Worm (Caenorhabditis elegans): ENCODE measurements around the gene tbc-11.

Gene tbc-11

ce11 chrX:974499-975235 is 49.9 kb downstream of the tbc-11 start, which contains the start of gene vps-45 (continued):
- no peak for TF ChIP-seq F37D6.2 (tag; optimal IDR thresholded peaks at IDR 0.05)
- no peak for TF ChIP-seq ceh-20 (GFP tag; IDR thresholded peaks at IDR 0.05)
- no peak for TF ChIP-seq nhr-6 (tag; optimal IDR thresholded peaks at IDR 0.05)
- peak in 1 of 2 experiments; percentile 38 for TF ChIP-seq hif-1 (tag; optimal IDR thresholded peaks at IDR 0.05)
- no peak for TF ChIP-seq mdt-29 (GFP tag; IDR thresholded peaks at IDR 0.05)
- peak; percentile 38 for TF ChIP-seq rbr-2 (tag; optimal IDR thresholded peaks at IDR 0.05)
- peak; percentile 37 for TF ChIP-seq dmd-6 (GFP tag; IDR thresholded peaks at IDR 0.05)
- peak; percentile 33 for TF ChIP-seq hlh-30 (tag; optimal IDR thresholded peaks at IDR 0.05; ENCODE audit: insufficient read depth)
- no peak for TF ChIP-seq saeg-2 (GFP tag; IDR thresholded peaks at IDR 0.05)
- TF ChIP-seq lsy-2 (tag; optimal IDR thresholded peaks at IDR 0.05) = peak in 1 of 2 experiments; percentile 18
- no peak for TF ChIP-seq spr-3 (GFP tag; optimal IDR thresholded peaks at IDR 0.05)

ce11 chrX:975236-975535 is 50.4 kb downstream of the tbc-11 start:
- TF ChIP-seq ceh-28 (tag; optimal IDR thresholded peaks at IDR 0.05) (no peak), spr-1 (tag; optimal IDR thresholded peaks at IDR 0.05) (no peak), mep-1 (tag; optimal IDR thresholded peaks at IDR 0.05) (no peak), unc-130 (GFP tag; optimal IDR thresholded peaks at IDR 0.05) (no peak), tra-1 (GFP tag; IDR thresholded peaks at IDR 0.05) (no peak), lir-3 (tag; optimal IDR thresholded peaks at IDR 0.05) (no peak), ama-1 (optimal IDR thresholded peaks at IDR 0.05) (no peak), nhr-25 (tag; optimal IDR thresholded peaks at IDR 0.05; ENCODE audit: borderline replicate concordance, insufficient read depth) (no peak), cey-2 (tag; optimal IDR thresholded peaks at IDR 0.05; ENCODE audit: borderline replicate concordance, insufficient read depth) (no peak), php-3 (GFP tag; IDR thresholded peaks at IDR 0.05) (no peak), lin-1 (GFP tag; IDR thresholded peaks at IDR 0.05) (no peak), nhr-11 (tag; optimal IDR thresholded peaks at IDR 0.05) (no peak), aly-2 (tag; optimal IDR thresholded peaks at IDR 0.05) (no peak), pqm-1 (tag; optimal IDR thresholded peaks at IDR 0.05) (no peak), ceh-44 (GFP tag; IDR thresholded peaks at IDR 0.05) (no peak), dmd-6 (GFP tag; IDR thresholded peaks at IDR 0.05) (no peak), ceh-32 (tag; optimal IDR thresholded peaks at IDR 0.05; ENCODE audit: poor library complexity) (no peak), snpc-4 (tag; optimal IDR thresholded peaks at IDR 0.05) (no peak)

ce11 chrX:977958-978686 is 53.4 kb downstream of the tbc-11 start, which contains the start of gene abhd-3.2:
abhd-3.2 (minus strand) TSS chrX:978008.
- TF ChIP-seq T26A8.4 (GFP tag; IDR thresholded peaks at IDR 0.05) (no peak), tra-1 (GFP tag; IDR thresholded peaks at IDR 0.05) (peak; percentile 97), hlh-30 (tag; optimal IDR thresholded peaks at IDR 0.05; ENCODE audit: insufficient read depth) (peak; percentile 34), T20F7.1 (GFP tag; optimal IDR thresholded peaks at IDR 0.05) (peak; percentile 50), ama-1 (optimal IDR thresholded peaks at IDR 0.05) (no peak), nhr-6 (tag; optimal IDR thresholded peaks at IDR 0.05) (peak; percentile 74), dmd-6 (GFP tag; IDR thresholded peaks at IDR 0.05) (peak; percentile 98), F10B5.3 (tag; optimal IDR thresholded peaks at IDR 0.05) (no peak), cey-2 (tag; optimal IDR thresholded peaks at IDR 0.05; ENCODE audit: borderline replicate concordance, insufficient read depth) (peak; percentile 33), php-3 (GFP tag; IDR thresholded peaks at IDR 0.05) (peak; percentile 98), lsy-2 (tag; optimal IDR thresholded peaks at IDR 0.05) (peak in 1 of 2 experiments; percentile 51), nhr-41 (GFP tag; IDR thresholded peaks at IDR 0.05) (0 out of 2 replicates have a peak, but pooled peaks have one; percentile 46), ztf-7 (tag; optimal IDR thresholded peaks at IDR 0.05) (peak; percentile 18), lin-38 (GFP tag; IDR thresholded peaks at IDR 0.05) (0 out of 2 replicates have a peak, but pooled peaks have one; percentile 10), nhr-102 (tag; optimal IDR thresholded peaks at IDR 0.05) (peak; percentile 61), nhr-48 (tag; optimal IDR thresholded peaks at IDR 0.05) (peak; percentile 86), gei-8 (GFP tag; optimal IDR thresholded peaks at IDR 0.05) (peak; percentile 24), nhr-42 (GFP tag; IDR thresholded peaks at IDR 0.05) (0 out of 2 replicates have a peak, but pooled peaks have one; percentile 23), daf-16 (GFP tag; optimal IDR thresholded peaks at IDR 0.05) (peak in 1 of 2 experiments; percentile 38), daf-16 (tag; optimal IDR thresholded peaks at IDR 0.05) (peak; percentile 94), nhr-77 (tag; optimal IDR thresholded peaks at IDR 0.05) (peak; percentile 85), nhr-10 (tag; optimal IDR thresholded peaks at IDR 0.05) (peak; percentile 29), jun-1 (tag; optimal IDR thresholded peaks at IDR 0.05) (no peak), dve-1 (tag; optimal IDR thresholded peaks at IDR 0.05; ENCODE audit: insufficient read depth) (peak; percentile 97), lin-1 (GFP tag; IDR thresholded peaks at IDR 0.05) (peak; percentile 79; the same call in 1 of the 2 replicates)
